Fruit fly (Drosophila melanogaster) whole organism, embryonic: ENCODE measurements around the gene CG3448.
A peak's percentile ranks its signal among the peaks of the same experiment; 100 is the strongest.

Experiments
- Atf6 ChIP-seq: fragments of 200-800 bp; sonication (Bioruptor generic); IDR thresholded peaks from 2 replicates; pipeline ENCODE4 v1.3.6; 2022; ENCODE audit warnings: missing biosample characterization, missing genetic modification characterization
- CG10565 ChIP-seq: fragments of 200-800 bp; sonication (Bioruptor generic); optimal IDR thresholded peaks from 3 replicates; lab custom pipeline; 2016; ENCODE audit warnings: missing biosample characterization, mild to moderate bottlenecking, missing genetic modification characterization
- CG11085 ChIP-seq: fragments of 200-800 bp; sonication (Bioruptor generic); IDR thresholded peaks from 2 replicates; pipeline ENCODE4 v1.3.6; 2022; ENCODE audit warnings: missing biosample characterization, missing genetic modification characterization
- CG11696 ChIP-seq: fragments of 200-800 bp; sonication (Bioruptor generic); IDR thresholded peaks from 2 replicates; pipeline ENCODE4 v1.3.6; 2022; ENCODE audit warnings: missing biosample characterization, missing genetic modification characterization
- CG12219 ChIP-seq: fragments of 200-800 bp; sonication (Bioruptor generic); optimal IDR thresholded peaks from 3 replicates; lab custom pipeline; 2018; ENCODE audit warnings: missing biosample characterization, mild to moderate bottlenecking, missing genetic modification characterization
- CG12659 ChIP-seq: fragments of 200-800 bp; sonication (Bioruptor generic); optimal IDR thresholded peaks from 3 replicates; lab custom pipeline; 2017; ENCODE audit warnings: mild to moderate bottlenecking, missing biosample characterization, missing genetic modification reagents, missing genetic modification characterization
- CG13624 ChIP-seq: fragments of 200-800 bp; sonication (Bioruptor generic); optimal IDR thresholded peaks from 2 replicates; lab custom pipeline; 2016; ENCODE audit warnings: missing biosample characterization, missing genetic modification characterization
- CG13775 ChIP-seq: fragments of 200-800 bp; sonication (Bioruptor generic); optimal IDR thresholded peaks from 3 replicates; lab custom pipeline; 2017; ENCODE audit warnings: missing biosample characterization, mild to moderate bottlenecking, missing genetic modification characterization
- CG14014 ChIP-seq: fragments of 200-800 bp; sonication (Bioruptor generic); IDR thresholded peaks from 2 replicates; pipeline ENCODE4 v1.3.6; 2022; ENCODE audit warnings: missing biosample characterization, missing genetic modification characterization
- CG15269 ChIP-seq: fragments of 200-800 bp; sonication (Bioruptor generic); optimal IDR thresholded peaks from 2 replicates; lab custom pipeline; 2018; ENCODE audit warnings: missing biosample characterization, mild to moderate bottlenecking, missing genetic modification characterization, moderate library complexity
- CG1647 ChIP-seq: fragments of 200-800 bp; sonication (Bioruptor generic); optimal IDR thresholded peaks from 3 replicates; lab custom pipeline; 2016; ENCODE audit warnings: missing biosample characterization, missing genetic modification characterization
- CG34422 ChIP-seq: fragments of 200-800 bp; sonication (Bioruptor generic); IDR thresholded peaks from 3 replicates; pipeline ENCODE4 v1.3.6; 2022; ENCODE audit warnings: missing biosample characterization, missing genetic modification characterization
- CG42726 ChIP-seq: fragments of 200-800 bp; sonication (Bioruptor generic); IDR thresholded peaks from 2 replicates; pipeline ENCODE4 v1.3.6; 2022; ENCODE audit warnings: missing biosample characterization, missing genetic modification characterization; ENCODE audit not compliant: partially characterized antibody
- CG4360 ChIP-seq: fragments of 200-800 bp; sonication (Bioruptor generic); IDR thresholded peaks from 2 replicates; pipeline ENCODE4 v1.3.6; 2022; ENCODE audit warnings: missing biosample characterization, missing genetic modification characterization
- CG4424 ChIP-seq: fragments of 200-800 bp; sonication (Bioruptor generic); optimal IDR thresholded peaks from 3 replicates; lab custom pipeline; 2016; ENCODE audit warnings: missing biosample characterization, missing genetic modification characterization
- CG4707 ChIP-seq: fragments of 200-800 bp; sonication (Bioruptor generic); optimal IDR thresholded peaks from 2 replicates; lab custom pipeline; 2018; ENCODE audit warnings: missing biosample characterization, mild to moderate bottlenecking, missing genetic modification characterization, moderate library complexity
- CG7987 ChIP-seq: fragments of 200-800 bp; sonication (Bioruptor generic); optimal IDR thresholded peaks from 2 replicates; lab custom pipeline; 2018; ENCODE audit warnings: missing biosample characterization, mild to moderate bottlenecking, missing genetic modification characterization, moderate library complexity
- CG9215 ChIP-seq: fragments of 200-800 bp; sonication (Bioruptor generic); IDR thresholded peaks from 2 replicates; pipeline ENCODE4 v1.3.6; 2022; ENCODE audit warnings: missing biosample characterization, missing genetic modification characterization
- CG9609 ChIP-seq: fragments of 200-800 bp; sonication (Bioruptor generic); optimal IDR thresholded peaks from 3 replicates; lab custom pipeline; 2016; ENCODE audit warnings: missing biosample characterization, missing genetic modification characterization
- CTCF ChIP-seq: fragments of 200-800 bp; sonication (Bioruptor generic); optimal IDR thresholded peaks from 2 replicates; lab custom pipeline; 2017; ENCODE audit warnings: missing biosample characterization, mild to moderate bottlenecking, missing genetic modification characterization, moderate library complexity
- CrebB ChIP-seq: fragments of 200-800 bp; sonication (Bioruptor generic); optimal IDR thresholded peaks from 3 replicates; lab custom pipeline; 2018; ENCODE audit warnings: missing biosample characterization, mild to moderate bottlenecking, missing genetic modification characterization
- Dek ChIP-seq: fragments of 200-800 bp; sonication (Bioruptor generic); optimal IDR thresholded peaks from 3 replicates; lab custom pipeline; 2019; ENCODE audit warnings: missing biosample characterization, mild to moderate bottlenecking, missing genetic modification characterization, moderate library complexity
- Dp ChIP-seq: fragments of 200-800 bp; sonication (Bioruptor generic); optimal IDR thresholded peaks from 2 replicates; lab custom pipeline; 2018; ENCODE audit warnings: missing biosample characterization, mild to moderate bottlenecking, missing genetic modification characterization, moderate library complexity
- Elba2 ChIP-seq: fragments of 200-800 bp; sonication (Bioruptor generic); optimal IDR thresholded peaks from 3 replicates; lab custom pipeline; 2016; ENCODE audit warnings: missing biosample characterization, missing genetic modification characterization
- Ets65A ChIP-seq: fragments of 200-800 bp; sonication (Bioruptor generic); peaks from one replicate; lab custom pipeline; 2016; ENCODE audit warnings: missing biosample characterization, missing genetic modification characterization
- Fer1 ChIP-seq: fragments of 200-800 bp; sonication (Bioruptor generic); optimal IDR thresholded peaks from 2 replicates; lab custom pipeline; 2017; ENCODE audit warnings: missing biosample characterization, mild to moderate bottlenecking, missing genetic modification characterization
- Hr51 ChIP-seq, 2 experiments: fragments of 200-800 bp; sonication (Bioruptor generic); optimal IDR thresholded peaks; 2 replicates in 1 of 2; 3 replicates in 1 of 2; lab custom pipeline; 2016 to 2018; ENCODE audit warnings: missing biosample characterization in 2 of 2, missing genetic modification characterization in 2 of 2, mild to moderate bottlenecking in 1 of 2, moderate library complexity in 1 of 2
- Kr ChIP-seq: fragments of 200-800 bp; sonication (Bioruptor generic); optimal IDR thresholded peaks from 2 replicates; lab custom pipeline; 2017; ENCODE audit warnings: missing biosample characterization, mild to moderate bottlenecking, missing genetic modification characterization
- Max ChIP-seq: fragments of 200-800 bp; sonication (Bioruptor generic); optimal IDR thresholded peaks from 2 replicates; lab custom pipeline; 2016; ENCODE audit warnings: missing biosample characterization, mild to moderate bottlenecking, missing genetic modification characterization
- Meics ChIP-seq: fragments of 200-800 bp; sonication (Bioruptor generic); optimal IDR thresholded peaks from 2 replicates; lab custom pipeline; 2017; ENCODE audit warnings: missing biosample characterization, mild to moderate bottlenecking, missing genetic modification characterization
- Mrtf ChIP-seq: fragments of 200-800 bp; sonication (Bioruptor generic); IDR thresholded peaks from 3 replicates; pipeline ENCODE4 v1.3.6; 2022; ENCODE audit warnings: missing biosample characterization, missing genetic modification characterization
- NFAT ChIP-seq: fragments of 200-800 bp; sonication (Bioruptor generic); IDR thresholded peaks from 2 replicates; pipeline ENCODE4 v1.3.6; 2022; ENCODE audit warnings: missing biosample characterization, missing genetic modification characterization
- Nf-YC ChIP-seq: fragments of 200-800 bp; optimal IDR thresholded peaks from 3 replicates; lab custom pipeline; 2019; ENCODE audit warnings: missing biosample characterization, mild to moderate bottlenecking, missing genetic modification characterization, moderate library complexity
- Poxn ChIP-seq: fragments of 200-800 bp; sonication (Bioruptor generic); IDR thresholded peaks from 2 replicates; pipeline ENCODE4 v1.3.6; 2022; ENCODE audit warnings: missing biosample characterization, missing genetic modification characterization
- Sin3A ChIP-seq: fragments of >200 bp; optimal IDR thresholded peaks from 2 replicates; lab custom pipeline; 2018
- Sry-δ ChIP-seq: fragments of 200-800 bp; sonication (Bioruptor generic); optimal IDR thresholded peaks from 2 replicates; lab custom pipeline; 2016; ENCODE audit warnings: missing biosample characterization, missing genetic modification characterization
- ash1 ChIP-seq: fragments of 200-800 bp; sonication (Bioruptor generic); optimal IDR thresholded peaks from 2 replicates; lab custom pipeline; 2018; ENCODE audit warnings: missing biosample characterization, mild to moderate bottlenecking, missing genetic modification characterization
- cg ChIP-seq: fragments of 200-800 bp; sonication (Bioruptor generic); optimal IDR thresholded peaks from 3 replicates; lab custom pipeline; 2019; ENCODE audit warnings: missing biosample characterization, mild to moderate bottlenecking, missing genetic modification characterization, moderate library complexity
- chinmo ChIP-seq: fragments of 200-800 bp; sonication (Bioruptor generic); IDR thresholded peaks from 4 replicates; pipeline ENCODE4 v1.3.6; 2022; ENCODE audit warnings: missing biosample characterization, missing genetic modification characterization; ENCODE audit not compliant: partially characterized antibody
- chn ChIP-seq: fragments of 200-800 bp; sonication (Bioruptor generic); optimal IDR thresholded peaks from 2 replicates; lab custom pipeline; 2016; ENCODE audit warnings: missing biosample characterization, missing genetic modification characterization
- dan ChIP-seq: fragments of 200-800 bp; sonication (Bioruptor generic); IDR thresholded peaks from 2 replicates; pipeline ENCODE4 v1.3.6; 2022; ENCODE audit warnings: missing biosample characterization, missing genetic modification characterization
- dm ChIP-seq: fragments of 200-800 bp; sonication (Bioruptor generic); optimal IDR thresholded peaks from 3 replicates; lab custom pipeline; 2016; ENCODE audit warnings: missing biosample characterization, missing genetic modification characterization
- nmo ChIP-seq: fragments of 200-800 bp; sonication (Bioruptor generic); optimal IDR thresholded peaks from 2 replicates; lab custom pipeline; 2018; ENCODE audit warnings: missing biosample characterization, mild to moderate bottlenecking, missing genetic modification characterization, moderate library complexity
- odd ChIP-seq: fragments of 200-800 bp; sonication (Bioruptor generic); optimal IDR thresholded peaks from 2 replicates; lab custom pipeline; 2017; ENCODE audit warnings: missing biosample characterization, mild to moderate bottlenecking, missing genetic modification characterization
- p53 ChIP-seq: fragments of 200-800 bp; sonication (Bioruptor generic); optimal IDR thresholded peaks from 2 replicates; lab custom pipeline; 2016; ENCODE audit warnings: missing biosample characterization, missing genetic modification characterization
- sisA ChIP-seq: fragments of 200-800 bp; sonication (Bioruptor generic); IDR thresholded peaks from 2 replicates; pipeline ENCODE4 v1.3.6; 2022; ENCODE audit warnings: missing biosample characterization, missing genetic modification characterization
- slou ChIP-seq: fragments of 200-800 bp; sonication (Bioruptor generic); optimal IDR thresholded peaks from 3 replicates; lab custom pipeline; 2016; ENCODE audit warnings: missing biosample characterization, missing genetic modification characterization
- tgo ChIP-seq: fragments of 200-800 bp; sonication (Bioruptor generic); IDR thresholded peaks from 3 replicates; pipeline ENCODE4 v1.3.6; 2022; ENCODE audit warnings: missing biosample characterization, missing genetic modification characterization
- trem ChIP-seq: fragments of 200-800 bp; optimal IDR thresholded peaks from 3 replicates; lab custom pipeline; 2019; ENCODE audit warnings: missing biosample characterization, mild to moderate bottlenecking, missing genetic modification characterization, moderate library complexity
- twi ChIP-seq: fragments of 200-800 bp; optimal IDR thresholded peaks from 2 replicates; lab custom pipeline; 2019; ENCODE audit warnings: missing biosample characterization, mild to moderate bottlenecking, missing genetic modification characterization, moderate library complexity
- tx ChIP-seq: fragments of 200-800 bp; sonication (Bioruptor generic); optimal IDR thresholded peaks from 2 replicates; lab custom pipeline; 2016; ENCODE audit warnings: missing biosample characterization, missing genetic modification characterization
- zen2 ChIP-seq: fragments of 200-800 bp; sonication (Bioruptor generic); IDR thresholded peaks from 3 replicates; pipeline ENCODE4 v1.3.6; 2022; ENCODE audit warnings: missing biosample characterization, missing genetic modification characterization; ENCODE audit not compliant: partially characterized antibody

The CG3448 gene

dm6 chr3L:9468261-9468890, 17.0 kb upstream of the CG3448 start (continued):
- TF ChIP-seq CG7987 (GFP tag; lab: Kevin White, UChicago): no peak
- peak; percentile 38 for TF ChIP-seq nmo (GFP tag; lab: Kevin White, UChicago)
- TF ChIP-seq dm (GFP tag; lab: Kevin White, UChicago): no peak
- TF ChIP-seq Sry-δ (GFP tag; lab: Kevin White, UChicago): no peak
- no peak for TF ChIP-seq Dek
- TF ChIP-seq NFAT: no peak
- no peak for TF ChIP-seq cg (GFP tag; lab: Kevin White, UChicago)
- TF ChIP-seq CG12659 (GFP tag; lab: Kevin White, UChicago): peak; percentile 17
- no peak for TF ChIP-seq twi (tag; lab: Kevin White, UChicago)
- TF ChIP-seq sisA (GFP tag; lab: Robert Waterston, UW): no peak
- TF ChIP-seq CrebB (tag; lab: Kevin White, UChicago): no peak
- TF ChIP-seq CG9609 (GFP tag; lab: Kevin White, UChicago): peak; percentile 11
- TF ChIP-seq CG4707 (GFP tag; lab: Kevin White, UChicago): no peak
- TF ChIP-seq Dp (GFP tag; lab: Kevin White, UChicago): no peak
- TF ChIP-seq dan: no peak
- no peak for TF ChIP-seq ash1 (GFP tag; lab: Kevin White, UChicago)
- TF ChIP-seq CG11696 (GFP tag; lab: Robert Waterston, UW): no peak
- peak; percentile 44 for TF ChIP-seq Fer1 (GFP tag; lab: Kevin White, UChicago)
- no peak for TF ChIP-seq p53 (GFP tag; lab: Kevin White, UChicago)
- no peak for TF ChIP-seq CG10565 (GFP tag; lab: Kevin White, UChicago)
- no peak for TF ChIP-seq trem (tag; lab: Kevin White, UChicago)
- TF ChIP-seq CG11085: no peak
- no peak for TF ChIP-seq Nf-YC (tag; lab: Kevin White, UChicago)
- TF ChIP-seq chn (GFP tag; lab: Kevin White, UChicago): no peak
- TF ChIP-seq CG1647 (GFP tag; lab: Kevin White, UChicago): no peak
- no peak for TF ChIP-seq Sin3A (lab: Kevin White, UChicago)
- peak; percentile 80 for TF ChIP-seq Ets65A (GFP tag; lab: Kevin White, UChicago)
- TF ChIP-seq CG4360 (GFP tag; lab: Robert Waterston, UW): no peak
- peak; percentile 62 for TF ChIP-seq Meics (GFP tag; lab: Kevin White, UChicago)
- no peak for TF ChIP-seq tgo
- peak; percentile 30 for TF ChIP-seq CG15269 (tag; lab: Kevin White, UChicago)
- peak; percentile 26 for TF ChIP-seq CG13775 (GFP tag; lab: Kevin White, UChicago)
- no peak for TF ChIP-seq Kr
- no peak for TF ChIP-seq slou
- no peak for TF ChIP-seq Atf6 (GFP tag; lab: Robert Waterston, UW)
- TF ChIP-seq CG34422 (GFP tag; lab: Robert Waterston, UW): no peak
- no peak for TF ChIP-seq tx
- TF ChIP-seq Elba2 (GFP tag; lab: Kevin White, UChicago): no peak
- no peak for TF ChIP-seq Poxn (GFP tag; lab: Robert Waterston, UW)
- no peak for TF ChIP-seq CG42726
- TF ChIP-seq Mrtf (GFP tag; lab: Robert Waterston, UW): no peak
- no peak for TF ChIP-seq odd (GFP tag; lab: Kevin White, UChicago)
- no peak for TF ChIP-seq CG14014
- no peak for TF ChIP-seq CG13624
- peak; percentile 3 for TF ChIP-seq CG4424 (GFP tag; lab: Kevin White, UChicago)
- no peak for TF ChIP-seq zen2 (GFP tag; lab: Robert Waterston, UW)
- TF ChIP-seq CG12219: no peak
- no peak for TF ChIP-seq chinmo (GFP tag; lab: Robert Waterston, UW)
- TF ChIP-seq Hr51 (GFP tag; optimal IDR thresholded peaks at IDR 0.05; lab: Kevin White, UChicago): peak in 1 of 2 experiments; percentile 24
- TF ChIP-seq Max (GFP tag; lab: Kevin White, UChicago): peak; percentile 14
- TF ChIP-seq CTCF (GFP tag; lab: Kevin White, UChicago): no peak
- TF ChIP-seq CG9215 (GFP tag; lab: Robert Waterston, UW): no peak
